Worm (Caenorhabditis elegans) whole organism, young adult: ENCODE data around the gene F25B5.3.

ENCODE experiments used
- B0261.1 ChIP-seq: sonication (generic microtip); optimal IDR thresholded peaks from 2 replicates; lab custom pipeline; 2016; ENCODE audit warnings: mild to moderate bottlenecking, missing genetic modification characterization, moderate library complexity, missing compliant biosample characterization
- B0336.3 ChIP-seq: fragments of 200-800 bp; sonication (Bioruptor generic); IDR thresholded peaks from 2 replicates; pipeline ENCODE4 v1.3.6; 2022; ENCODE audit warnings: missing genetic modification characterization, missing compliant biosample characterization
- C06A6.2 ChIP-seq: fragments of 200-800 bp; sonication (Bioruptor generic); conservative IDR thresholded peaks from 2 replicates; pipeline ENCODE4 v1.3.6; 2022; ENCODE audit warnings: missing genetic modification characterization, missing compliant biosample characterization
- F10E7.11 ChIP-seq: sonication (generic microtip); optimal IDR thresholded peaks from 2 replicates; lab custom pipeline; 2017; ENCODE audit warnings: mild to moderate bottlenecking, missing genetic modification characterization, moderate library complexity, missing compliant biosample characterization
- F52B5.7 ChIP-seq: sonication (generic microtip); optimal IDR thresholded peaks from 2 replicates; lab custom pipeline; 2016; ENCODE audit warnings: mild to moderate bottlenecking, missing genetic modification characterization, missing compliant biosample characterization
- F55B11.4 ChIP-seq: sonication (generic microtip); optimal IDR thresholded peaks from 2 replicates; lab custom pipeline; 2016; ENCODE audit warnings: missing compliant biosample characterization, missing genetic modification characterization, borderline replicate concordance; ENCODE audit not compliant: insufficient read depth
- F57A8.1 ChIP-seq: fragments of 200-800 bp; sonication (Bioruptor generic); optimal IDR thresholded peaks from 2 replicates; lab custom pipeline; 2018; ENCODE audit warnings: mild to moderate bottlenecking, missing genetic modification characterization, moderate library complexity, missing compliant biosample characterization
- F57C9.4 ChIP-seq: sonication (generic microtip); optimal IDR thresholded peaks from 2 replicates; lab custom pipeline; 2017; ENCODE audit warnings: mild to moderate bottlenecking, missing genetic modification characterization, missing compliant biosample characterization
- K11D2.4 ChIP-seq: fragments of 200-800 bp; sonication (Bioruptor generic); IDR thresholded peaks from 2 replicates; pipeline ENCODE4 v1.3.6; 2022; ENCODE audit warnings: missing genetic modification reagents, missing genetic modification characterization, missing compliant biosample characterization
- K12H6.12 ChIP-seq: fragments of 200-800 bp; sonication (Bioruptor generic); optimal IDR thresholded peaks from 2 replicates; lab custom pipeline; 2018; ENCODE audit warnings: mild to moderate bottlenecking, missing genetic modification characterization, missing compliant biosample characterization
- T07F8.4 ChIP-seq: sonication (generic microtip); optimal IDR thresholded peaks from 2 replicates; lab custom pipeline; 2016; ENCODE audit warnings: mild to moderate bottlenecking, missing genetic modification characterization, moderate library complexity, missing compliant biosample characterization
- Y56A3A.18 ChIP-seq: fragments of 200-800 bp; sonication (Bioruptor generic); IDR thresholded peaks from 2 replicates; pipeline ENCODE4 v1.3.6; 2022; ENCODE audit warnings: missing genetic modification reagents, missing genetic modification characterization, missing compliant biosample characterization
- Y95B8A.8 ChIP-seq: fragments of 200-800 bp; sonication (Bioruptor generic); IDR thresholded peaks from 2 replicates; pipeline ENCODE4 v1.3.6; 2022; ENCODE audit warnings: missing genetic modification reagents, missing genetic modification characterization, missing compliant biosample characterization
- ZK185.1 ChIP-seq: sonication (generic microtip); optimal IDR thresholded peaks from 2 replicates; lab custom pipeline; 2016; ENCODE audit warnings: mild to moderate bottlenecking, missing genetic modification characterization, missing compliant biosample characterization; ENCODE audit not compliant: poor library complexity, severe bottlenecking
- ama-1 ChIP-seq, 3 experiments: fragments of 150-350 bp in 1 of 3; sonication (generic microtip) in 2 of 3; optimal IDR thresholded peaks; 2 replicates each; lab custom pipeline; 2014 to 2018; ENCODE audit warnings: missing biosample characterization in 2 of 3, missing genetic modification characterization in 2 of 3, missing genetic modification reagents in 2 of 3
- aptf-3 ChIP-seq: fragments of 200-800 bp; sonication (Bioruptor generic); IDR thresholded peaks from 2 replicates; pipeline ENCODE4 v1.3.6; 2022; ENCODE audit warnings: missing genetic modification characterization, missing compliant biosample characterization
- attf-5 ChIP-seq: fragments of 200-800 bp; sonication (Bioruptor generic); optimal IDR thresholded peaks from 2 replicates; lab custom pipeline; 2018; ENCODE audit warnings: mild to moderate bottlenecking, missing genetic modification characterization, missing compliant biosample characterization
- attf-6 ChIP-seq: fragments of 200-800 bp; sonication (Bioruptor generic); IDR thresholded peaks from 2 replicates; pipeline ENCODE4 v1.3.6; 2022; ENCODE audit warnings: missing genetic modification reagents, missing genetic modification characterization, missing compliant biosample characterization
- cebp-1 ChIP-seq, 2 experiments: fragments of 200-800 bp in 1 of 2; sonication (Bioruptor generic) in 1 of 2; sonication (generic microtip) in 1 of 2; IDR thresholded peaks in 1 of 2; optimal IDR thresholded peaks in 1 of 2; 2 replicates each; pipeline versions ENCODE4 v1.3.6 to Lab custom; 2017 to 2022; ENCODE audit warnings: missing compliant biosample characterization in 2 of 2, missing genetic modification characterization in 2 of 2, mild to moderate bottlenecking in 1 of 2, missing genetic modification reagents in 1 of 2, moderate library complexity in 1 of 2
- cebp-2 ChIP-seq: fragments of 200-800 bp; sonication (Bioruptor generic); IDR thresholded peaks from 2 replicates; pipeline ENCODE4 v1.3.6; 2022; ENCODE audit warnings: missing genetic modification characterization, missing compliant biosample characterization
- ceh-79 ChIP-seq: sonication (generic microtip); optimal IDR thresholded peaks from 2 replicates; lab custom pipeline; 2017; ENCODE audit warnings: mild to moderate bottlenecking, missing genetic modification characterization, missing compliant biosample characterization
- dox-1 ChIP-seq: fragments of 200-800 bp; sonication (Bioruptor generic); IDR thresholded peaks from 2 replicates; pipeline ENCODE4 v1.3.6; 2022; ENCODE audit warnings: missing genetic modification reagents, missing genetic modification characterization, missing compliant biosample characterization
- ekl-4 ChIP-seq: fragments of 200-800 bp; sonication (Bioruptor generic); IDR thresholded peaks from 2 replicates; pipeline ENCODE4 v1.3.6; 2022; ENCODE audit warnings: missing genetic modification reagents, missing genetic modification characterization, missing compliant biosample characterization
- ets-4 ChIP-seq: fragments of 200-800 bp; sonication (Bioruptor generic); optimal IDR thresholded peaks from 2 replicates; lab custom pipeline; 2018; ENCODE audit warnings: mild to moderate bottlenecking, missing genetic modification characterization, missing compliant biosample characterization
- fkh-3 ChIP-seq: sonication (generic microtip); optimal IDR thresholded peaks from 2 replicates; lab custom pipeline; 2016; ENCODE audit warnings: mild to moderate bottlenecking, missing genetic modification characterization, missing compliant biosample characterization
- gei-17 ChIP-seq: fragments of 200-800 bp; sonication (Bioruptor generic); optimal IDR thresholded peaks from 2 replicates; lab custom pipeline; 2018; ENCODE audit warnings: mild to moderate bottlenecking, missing genetic modification characterization, missing compliant biosample characterization
- hlh-26 ChIP-seq: fragments of 200-800 bp; sonication (Bioruptor generic); conservative IDR thresholded peaks from 2 replicates; pipeline ENCODE4 v1.3.6; 2022; ENCODE audit warnings: missing genetic modification reagents, missing genetic modification characterization, missing compliant biosample characterization
- let-526 ChIP-seq: fragments of 200-800 bp; sonication (Bioruptor generic); IDR thresholded peaks from 2 replicates; pipeline ENCODE4 v1.3.6; 2022; ENCODE audit warnings: missing genetic modification reagents, missing genetic modification characterization, missing compliant biosample characterization
- lin-26 ChIP-seq: fragments of 200-800 bp; sonication (Bioruptor generic); IDR thresholded peaks from 2 replicates; pipeline ENCODE4 v1.3.6; 2022; ENCODE audit warnings: missing genetic modification reagents, missing genetic modification characterization, missing compliant biosample characterization
- lin-35 ChIP-seq, 3 experiments: fragments of 150-350 bp in 2 of 3; sonication (generic microtip) in 1 of 3; optimal IDR thresholded peaks; 2 replicates each; lab custom pipeline; 2014 to 2018; ENCODE audit warnings: missing biosample characterization in 3 of 3, missing genetic modification characterization in 3 of 3, missing genetic modification reagents in 3 of 3
- lin-40 ChIP-seq: sonication (generic microtip); optimal IDR thresholded peaks from 2 replicates; lab custom pipeline; 2016; ENCODE audit warnings: missing genetic modification characterization, mild to moderate bottlenecking, missing compliant biosample characterization, missing genotype, missing genetic modification reagents
- mcd-1 ChIP-seq: fragments of 200-800 bp; sonication (Bioruptor generic); IDR thresholded peaks from 2 replicates; pipeline ENCODE4 v1.3.6; 2022; ENCODE audit warnings: missing genetic modification reagents, missing genetic modification characterization, missing compliant biosample characterization
- nfya-1 ChIP-seq: sonication (generic microtip); optimal IDR thresholded peaks from 2 replicates; lab custom pipeline; 2017; ENCODE audit warnings: antibody characterized with exemption, missing compliant biosample characterization, missing genetic modification characterization, borderline replicate concordance; ENCODE audit not compliant: insufficient read depth
- nhr-80 ChIP-seq: sonication (generic microtip); optimal IDR thresholded peaks from 2 replicates; lab custom pipeline; 2016; ENCODE audit warnings: missing genetic modification characterization, missing compliant biosample characterization
- snpc-1.3 ChIP-seq: sonication (generic microtip); optimal IDR thresholded peaks from 2 replicates; lab custom pipeline; 2017; ENCODE audit warnings: missing genetic modification characterization, mild to moderate bottlenecking, missing compliant biosample characterization, antibody characterized with exemption, moderate library complexity, missing genotype, missing genetic modification reagents; ENCODE audit not compliant: insufficient read depth
- sptf-2 ChIP-seq: fragments of 200-800 bp; sonication (Bioruptor generic); optimal IDR thresholded peaks from 2 replicates; lab custom pipeline; 2018; ENCODE audit warnings: mild to moderate bottlenecking, missing genetic modification characterization, missing compliant biosample characterization
- tbx-9 ChIP-seq: sonication (generic microtip); optimal IDR thresholded peaks from 2 replicates; lab custom pipeline; 2016; ENCODE audit warnings: borderline replicate concordance, missing genetic modification characterization, inconsistent platforms, missing compliant biosample characterization
- tlf-1 ChIP-seq: fragments of 200-800 bp; sonication (Bioruptor generic); optimal IDR thresholded peaks from 2 replicates; lab custom pipeline; 2018; ENCODE audit warnings: mild to moderate bottlenecking, missing genetic modification characterization, missing compliant biosample characterization
- xnd-1 ChIP-seq: sonication (generic microtip); optimal IDR thresholded peaks from 2 replicates; lab custom pipeline; 2016; ENCODE audit warnings: missing genotype, missing genetic modification reagents, missing genetic modification characterization, missing compliant biosample characterization
- zfh-2 ChIP-seq: fragments of 200-800 bp; sonication (Bioruptor generic); conservative IDR thresholded peaks from 2 replicates; pipeline ENCODE4 v1.3.6; 2022; ENCODE audit warnings: missing genetic modification reagents, missing genetic modification characterization, missing compliant biosample characterization
- zim-3 ChIP-seq: sonication (generic microtip); optimal IDR thresholded peaks from 2 replicates; lab custom pipeline; 2017; ENCODE audit warnings: mild to moderate bottlenecking, missing genetic modification characterization, moderate library complexity, missing compliant biosample characterization
- ztf-18 ChIP-seq: sonication (generic microtip); optimal IDR thresholded peaks from 2 replicates; lab custom pipeline; 2016; ENCODE audit warnings: missing genotype, mild to moderate bottlenecking, missing genetic modification characterization, missing compliant biosample characterization
- ztf-28 ChIP-seq: fragments of 200-800 bp; sonication (Bioruptor generic); IDR thresholded peaks from 2 replicates; pipeline ENCODE4 v1.3.6; 2022; ENCODE audit warnings: missing genetic modification reagents, missing genetic modification characterization, missing compliant biosample characterization
- ztf-3 ChIP-seq: fragments of 200-800 bp; sonication (Bioruptor generic); optimal IDR thresholded peaks from 2 replicates; lab custom pipeline; 2018; ENCODE audit warnings: mild to moderate bottlenecking, missing genetic modification characterization, missing compliant biosample characterization

F25B5.3 gene

DNA sequence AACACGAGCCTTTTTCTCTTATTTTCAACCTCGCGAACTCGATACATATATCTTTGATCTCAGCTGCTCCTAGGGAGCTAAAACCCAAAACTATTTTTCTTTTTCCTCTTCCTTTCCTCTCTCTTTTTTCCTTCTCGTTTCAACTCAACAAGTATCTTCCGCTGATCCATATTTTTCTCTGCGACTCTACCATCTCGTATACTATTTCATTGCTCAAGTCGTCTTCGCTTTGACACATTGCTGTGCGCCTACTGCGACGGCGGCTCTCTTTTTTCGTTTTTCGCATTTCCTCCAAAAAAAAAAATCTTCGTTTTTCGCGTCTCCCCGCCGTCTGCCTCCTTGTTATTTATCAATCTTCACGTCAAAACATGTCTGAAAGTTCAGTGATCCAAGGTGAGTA lies 1.1 kb downstream of the F25B5.3 start (continued):
- TF ChIP-seq F57C9.4 (tag; lab: Kevin White, UChicago) (no peak), F57A8.1 (GFP tag; lab: Kevin White, UChicago) (no peak), C06A6.2 (no peak), snpc-1.3 (no peak), ztf-3 (GFP tag; lab: Kevin White, UChicago) (peak; percentile 17), lin-26 (GFP tag; lab: Robert Waterston, UW) (no peak), zim-3 (tag; lab: Kevin White, UChicago) (no peak), ztf-28 (GFP tag; lab: Robert Waterston, UW) (no peak), hlh-26 (GFP tag; lab: Robert Waterston, UW) (no peak), ZK185.1 (tag; lab: Kevin White, UChicago) (no peak), ztf-18 (tag; lab: Kevin White, UChicago) (no peak), dox-1 (no peak), ceh-79 (tag; lab: Kevin White, UChicago) (no peak), cebp-1 (GFP tag; IDR thresholded peaks at IDR 0.05; lab: Robert Waterston, UW) (no peak), cebp-1 (tag; optimal IDR thresholded peaks at IDR 0.05; lab: Kevin White, UChicago) (peak; percentile 14), B0261.1 (tag; lab: Kevin White, UChicago) (no peak), B0336.3 (no peak), nfya-1 (tag; lab: Kevin White, UChicago) (no peak), zfh-2 (GFP tag; lab: Robert Waterston, UW) (peak; percentile 65), mcd-1 (GFP tag; lab: Robert Waterston, UW) (0 out of 2 replicates have a peak, but pooled peaks have one; percentile 9), tbx-9 (tag; lab: Kevin White, UChicago) (no peak), sptf-2 (GFP tag; lab: Kevin White, UChicago) (no peak), attf-5 (GFP tag; lab: Kevin White, UChicago) (no peak), F10E7.11 (tag; lab: Kevin White, UChicago) (no peak), lin-35 (GFP tag; optimal IDR thresholded peaks at IDR 0.05; lab: Kevin White, UChicago) (peak in 1 of 3 experiments; percentile 8), nhr-80 (no peak), cebp-2 (GFP tag; lab: Robert Waterston, UW) (no peak), K11D2.4 (peak; percentile 44; the same call in 1 of the 2 replicates), Y95B8A.8 (GFP tag; lab: Robert Waterston, UW) (no peak), let-526 (GFP tag; lab: Robert Waterston, UW) (no peak), K12H6.12 (tag; lab: Kevin White, UChicago) (peak; percentile 48)

DNA sequence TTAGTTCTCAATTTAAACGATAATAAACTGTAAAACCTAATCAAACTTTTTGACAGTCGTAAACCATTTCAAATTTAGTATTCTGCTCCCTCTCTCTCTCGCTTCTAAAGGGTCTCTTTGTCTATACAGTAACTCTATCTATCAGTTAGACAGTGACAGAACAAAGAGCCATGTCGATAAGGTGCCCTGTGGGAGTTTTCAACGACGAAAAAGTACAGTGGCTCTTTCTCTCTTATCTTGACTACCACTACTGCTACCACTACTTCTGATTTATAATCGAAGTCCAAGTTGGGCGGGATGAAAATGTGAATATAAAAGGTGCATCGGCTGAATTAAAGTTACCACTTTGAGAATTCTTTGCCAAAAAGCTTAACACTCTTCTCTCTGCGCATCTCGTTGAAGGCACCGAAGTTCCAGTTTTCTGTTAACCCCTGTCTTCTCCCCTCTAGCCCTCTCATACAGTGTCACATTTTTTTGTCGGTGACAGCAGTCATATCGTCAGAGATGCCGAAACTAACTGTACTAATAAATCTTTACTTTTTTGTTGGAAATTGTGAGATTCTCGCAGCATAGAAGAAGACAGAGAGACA lies 2.2 kb downstream of the F25B5.3 start:
- no peak for TF ChIP-seq tlf-1 (GFP tag; lab: Kevin White, UChicago)
- peak; percentile 16 for TF ChIP-seq ama-1 (optimal IDR thresholded peaks at IDR 0.05; lab: Kevin White, UChicago)
- TF ChIP-seq ama-1 (GFP tag; optimal IDR thresholded peaks at IDR 0.05; lab: Kevin White, UChicago), result no peak
- TF ChIP-seq lin-40 (tag; lab: Kevin White, UChicago), result no peak
- TF ChIP-seq xnd-1 (tag; lab: Kevin White, UChicago), result no peak
- peak; percentile 15 for TF ChIP-seq zim-3 (tag; lab: Kevin White, UChicago)
- TF ChIP-seq attf-6 (GFP tag; lab: Robert Waterston, UW), result no peak
- 0 out of 2 replicates have a peak, but pooled peaks have one; percentile 15 for TF ChIP-seq aptf-3 (GFP tag; lab: Robert Waterston, UW)
- TF ChIP-seq ekl-4 (GFP tag; lab: Robert Waterston, UW), result no peak
- no peak for TF ChIP-seq F55B11.4 (tag; lab: Kevin White, UChicago)
- TF ChIP-seq gei-17, result no peak
- TF ChIP-seq nhr-80, result peak; percentile 12
- TF ChIP-seq ets-4 (GFP tag; lab: Kevin White, UChicago), result no peak
- TF ChIP-seq T07F8.4 (tag; lab: Kevin White, UChicago), result no peak
- TF ChIP-seq Y56A3A.18 (GFP tag; lab: Robert Waterston, UW), result 0 out of 2 replicates have a peak, but pooled peaks have one; percentile 23
- no peak for TF ChIP-seq fkh-3 (tag; lab: Kevin White, UChicago)
- TF ChIP-seq F52B5.7 (tag; lab: Kevin White, UChicago), result no peak
